Fruit fly (Drosophila melanogaster) Kc167 (cell line): Measurements from ENCODE around the gene CG31104.

Source experiments
- Myc ChIP-seq: fragments of >200 bp; optimal IDR thresholded peaks from 2 replicates; lab custom pipeline; 2017; ENCODE audit warnings: missing external identifiers
- Sin3A ChIP-seq: fragments of >200 bp; optimal IDR thresholded peaks from 2 replicates; lab custom pipeline; 2018; ENCODE audit warnings: missing external identifiers

- TF ChIP-seq Myc (lab: Kevin White, UChicago), result no peak
- TF ChIP-seq Sin3A, result no peak
These were observed at the start of gene CG31104 for dm6 chr3R:25285173-25285572.
